Worm (Caenorhabditis elegans) whole organism, L4/young adult: Measurements from ENCODE around the gene C08D8.1.

Source experiments
- W03F9.2 ChIP-seq: fragments of 150-350 bp; optimal IDR thresholded peaks from 2 replicates; lab custom pipeline; 2014; ENCODE audit warnings: missing biosample characterization, missing genetic modification characterization
- dao-5 ChIP-seq: sonication (generic microtip); optimal IDR thresholded peaks from 2 replicates; lab custom pipeline; 2016; ENCODE audit warnings: missing genotype, missing genetic modification characterization, moderate library complexity, missing compliant biosample characterization
- him-1 ChIP-seq: sonication (generic microtip); optimal IDR thresholded peaks from 2 replicates; lab custom pipeline; 2016; ENCODE audit warnings: missing genotype, missing genetic modification reagents, missing genetic modification characterization, missing compliant biosample characterization

- TF ChIP-seq him-1 (no peak), W03F9.2 (tag; lab: Kevin White, UChicago) (no peak), dao-5 (tag; lab: Kevin White, UChicago) (no peak)
These were observed 48.1 kb upstream of the C08D8.1 start, which contains the start of gene W02D7.4 for ce11 chrV:8297504-8297903.
